Worm (Caenorhabditis elegans): ENCODE results near the gene acr-8.

Gene acr-8

ce11 chrX:10406203-10406602 lies 6.3 kb upstream of the acr-8 start, which contains the start of gene gur-3:
TSS of gene gur-3 (minus strand) at chrX:10406303.
- no peak for TF ChIP-seq mml-1 (tag; optimal IDR thresholded peaks at IDR 0.05)
- TF ChIP-seq zag-1 (tag; optimal IDR thresholded peaks at IDR 0.05) = no peak
- TF ChIP-seq ztf-4 (tag; optimal IDR thresholded peaks at IDR 0.05) = no peak
- no peak for TF ChIP-seq nhr-237 (tag; optimal IDR thresholded peaks at IDR 0.05)
- no peak for TF ChIP-seq lin-15B (tag; optimal IDR thresholded peaks at IDR 0.05)

- TF ChIP-seq tbx-2 (tag; optimal IDR thresholded peaks at IDR 0.05) = no peak
- TF ChIP-seq elt-1 (tag; optimal IDR thresholded peaks at IDR 0.05) = no peak
- TF ChIP-seq pha-4 (tag; optimal IDR thresholded peaks at IDR 0.05) = no peak
- no peak for TF ChIP-seq hmg-11 (tag; optimal IDR thresholded peaks at IDR 0.05)
- no peak for TF ChIP-seq mml-1 (tag; optimal IDR thresholded peaks at IDR 0.05)
- TF ChIP-seq elt-2 (tag; optimal IDR thresholded peaks at IDR 0.05) = no peak
- TF ChIP-seq lin-39 (tag; optimal IDR thresholded peaks at IDR 0.05) = no peak
- TF ChIP-seq fkh-10 (GFP tag; optimal IDR thresholded peaks at IDR 0.05) = no peak
- no peak for TF ChIP-seq ceh-16 (tag; optimal IDR thresholded peaks at IDR 0.05)
- no peak for TF ChIP-seq daf-12 (tag; optimal IDR thresholded peaks at IDR 0.05)
- TF ChIP-seq nhr-28 (tag; optimal IDR thresholded peaks at IDR 0.05) = no peak
Measured at ce11 chrX:10406850-10407249, 5.7 kb upstream of the acr-8 start, which contains the start of gene ZC504.1. TSS of gene ZC504.1 (plus strand) at chrX:10407150.

- no peak for TF ChIP-seq mdl-1 (tag; optimal IDR thresholded peaks at IDR 0.05)
- no peak for TF ChIP-seq pha-4 (tag; optimal IDR thresholded peaks at IDR 0.05)
Measured at ce11 chrX:10410539-10410938, 2.0 kb upstream of the acr-8 start.

ce11 chrX:10419743-10420142 lies 7.2 kb downstream of the acr-8 start, which contains the start of gene cdk-11.2:
TSS of gene cdk-11.2 (minus strand) at chrX:10419765.
- TF ChIP-seq snpc-4 (tag; optimal IDR thresholded peaks at IDR 0.05) (peak; percentile 76), ztf-4 (tag; optimal IDR thresholded peaks at IDR 0.05) (no peak), elt-2 (tag; optimal IDR thresholded peaks at IDR 0.05) (peak; percentile 47), zag-1 (tag; optimal IDR thresholded peaks at IDR 0.05) (no peak), elt-3 (tag; optimal IDR thresholded peaks at IDR 0.05) (no peak), hmg-11 (tag; optimal IDR thresholded peaks at IDR 0.05) (peak; percentile 72), egl-5 (tag; optimal IDR thresholded peaks at IDR 0.05) (peak; percentile 57), ama-1 (optimal IDR thresholded peaks at IDR 0.05) (no peak), nfya-1 (tag; optimal IDR thresholded peaks at IDR 0.05; ENCODE audit: insufficient read depth) (peak; percentile 80), lin-15B (tag; optimal IDR thresholded peaks at IDR 0.05) (peak; percentile 44), nhr-25 (tag; optimal IDR thresholded peaks at IDR 0.05) (peak; percentile 89), nhr-12 (tag; optimal IDR thresholded peaks at IDR 0.05) (no peak), nhr-23 (tag; optimal IDR thresholded peaks at IDR 0.05) (peak; percentile 85), nhr-237 (tag; optimal IDR thresholded peaks at IDR 0.05) (no peak), pha-4 (tag; optimal IDR thresholded peaks at IDR 0.05) (peak; percentile 78), ceh-82 (tag; optimal IDR thresholded peaks at IDR 0.05) (no peak), sea-2 (GFP tag; optimal IDR thresholded peaks at IDR 0.05) (peak; percentile 43), skn-1 (tag; optimal IDR thresholded peaks at IDR 0.05) (peak; percentile 35), R02D3.7 (tag; optimal IDR thresholded peaks at IDR 0.05) (peak; percentile 13), lsy-12 (tag; optimal IDR thresholded peaks at IDR 0.05) (no peak), pqm-1 (tag; optimal IDR thresholded peaks at IDR 0.05) (peak; percentile 6), jun-1 (tag; optimal IDR thresholded peaks at IDR 0.05) (peak; percentile 29)

- TF ChIP-seq nhr-76 (tag; optimal IDR thresholded peaks at IDR 0.05) (no peak), lsy-12 (tag; optimal IDR thresholded peaks at IDR 0.05) (no peak), aly-2 (tag; optimal IDR thresholded peaks at IDR 0.05) (no peak), fos-1 (tag; optimal IDR thresholded peaks at IDR 0.05) (no peak), fkh-2 (tag; optimal IDR thresholded peaks at IDR 0.05) (no peak), mml-1 (tag; optimal IDR thresholded peaks at IDR 0.05) (no peak), pha-4 (tag; optimal IDR thresholded peaks at IDR 0.05) (no peak), unc-62 (GFP tag; optimal IDR thresholded peaks at IDR 0.05) (no peak), lin-39 (tag; optimal IDR thresholded peaks at IDR 0.05) (no peak), ZK546.5 (tag; optimal IDR thresholded peaks at IDR 0.05) (no peak)
Measured at ce11 chrX:10422714-10423113, 10.2 kb downstream of the acr-8 start.

Measured in whole organism, L3 larva.